Fruit fly (Drosophila melanogaster) Kc167 (cell line): ENCODE results near the gene Art6.

Experiments
- Myc ChIP-seq: fragments of >200 bp; optimal IDR thresholded peaks from 2 replicates; lab custom pipeline; 2017; ENCODE audit warnings: missing external identifiers
- Sin3A ChIP-seq: fragments of >200 bp; optimal IDR thresholded peaks from 2 replicates; lab custom pipeline; 2018; ENCODE audit warnings: missing external identifiers
- h ChIP-seq: fragments of >200 bp; optimal IDR thresholded peaks from 3 replicates; lab custom pipeline; 2018; ENCODE audit warnings: missing external identifiers
- insv ChIP-seq: fragments of >200 bp; optimal IDR thresholded peaks from 3 replicates; lab custom pipeline; 2018; ENCODE audit warnings: missing external identifiers
- psq ChIP-seq: fragments of >200 bp; optimal IDR thresholded peaks from 2 replicates; lab custom pipeline; 2017; ENCODE audit warnings: missing external identifiers
- ttk ChIP-seq: sonication (Bioruptor generic); optimal IDR thresholded peaks from 2 replicates; lab custom pipeline; 2017; ENCODE audit warnings: missing external identifiers

DNA sequence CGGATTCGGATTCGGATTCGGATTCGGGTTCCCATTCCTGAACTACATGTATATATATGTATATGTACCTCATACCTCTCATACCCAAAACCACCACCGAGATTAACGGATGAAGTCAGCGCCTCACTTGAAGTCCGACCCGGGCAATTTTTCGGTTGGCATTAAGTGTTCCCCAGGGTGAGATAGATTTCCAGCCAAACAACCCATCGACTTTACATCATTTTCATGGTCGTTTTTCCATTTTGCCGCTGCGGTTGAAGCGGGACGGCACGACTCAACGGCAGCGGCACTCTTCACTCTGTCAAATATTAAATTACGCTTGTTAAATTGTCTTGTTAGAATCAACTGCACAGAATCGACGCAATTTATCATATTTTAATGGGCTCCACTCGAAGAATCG lies 15.4 kb downstream of the Art6 start:
- TF ChIP-seq psq (lab: Kevin White, UChicago) (no peak), insv (lab: Kevin White, UChicago) (no peak), Myc (lab: Kevin White, UChicago) (no peak), ttk (lab: Kevin White, UChicago) (no peak), h (lab: Kevin White, UChicago) (no peak), Sin3A (lab: Kevin White, UChicago) (no peak)
